Worm (Caenorhabditis elegans) whole organism, L4 larva: ENCODE measurements around the gene nhr-76.
A peak's percentile ranks its signal among the peaks of the same experiment; 100 is the strongest.

Experiments used
- F10B5.3 ChIP-seq: sonication (generic microtip); optimal IDR thresholded peaks from 2 replicates; lab custom pipeline; 2016; ENCODE audit warnings: mild to moderate bottlenecking, missing genetic modification characterization, missing compliant biosample characterization
- F26F4.8 ChIP-seq: fragments of 200-800 bp; sonication (Bioruptor generic); conservative IDR thresholded peaks from 2 replicates; pipeline ENCODE4 v1.3.6; 2022; ENCODE audit warnings: missing genetic modification characterization, missing compliant biosample characterization
- F37D6.2 ChIP-seq: sonication (generic microtip); optimal IDR thresholded peaks from 2 replicates; lab custom pipeline; 2016; ENCODE audit warnings: mild to moderate bottlenecking, missing genetic modification characterization, missing compliant biosample characterization
- F44E2.7 ChIP-seq: fragments of 200-800 bp; sonication (Bioruptor generic); IDR thresholded peaks from 2 replicates; pipeline ENCODE4 v2.1.2; 2022; ENCODE audit warnings: missing genetic modification characterization, missing compliant biosample characterization
- T26A8.4 ChIP-seq: fragments of 200-800 bp; sonication (Bioruptor generic); IDR thresholded peaks from 2 replicates; pipeline ENCODE4 v1.3.6; 2022; ENCODE audit warnings: missing genetic modification characterization, missing compliant biosample characterization
- ZK337.2 ChIP-seq: fragments of 200-800 bp; sonication (Bioruptor generic); IDR thresholded peaks from 2 replicates; pipeline ENCODE4 v1.3.6; 2022; ENCODE audit warnings: missing genetic modification reagents, missing genetic modification characterization, missing compliant biosample characterization
- ZK546.5 ChIP-seq, 2 experiments: sonication (generic microtip); optimal IDR thresholded peaks; 2 replicates each; lab custom pipeline; 2017; ENCODE audit warnings: missing biosample characterization in 2 of 2, missing genetic modification characterization in 2 of 2
- cey-2 ChIP-seq: sonication (generic microtip); optimal IDR thresholded peaks from 3 replicates; lab custom pipeline; 2017; ENCODE audit warnings: missing genetic modification characterization, mild to moderate bottlenecking, missing compliant biosample characterization, antibody characterized with exemption, borderline replicate concordance; ENCODE audit not compliant: insufficient read depth
- daf-12 ChIP-seq: fragments of 150-350 bp; optimal IDR thresholded peaks from 2 replicates; lab custom pipeline; 2014; ENCODE audit warnings: missing biosample characterization, missing genetic modification reagents, missing genetic modification characterization
- daf-8 ChIP-seq: fragments of 200-800 bp; sonication (Bioruptor generic); IDR thresholded peaks from 2 replicates; pipeline ENCODE4 v1.3.6; 2022; ENCODE audit warnings: missing genetic modification characterization, missing compliant biosample characterization
- dmd-6 ChIP-seq: fragments of 200-800 bp; sonication (Bioruptor generic); IDR thresholded peaks from 2 replicates; pipeline ENCODE4 v1.3.6; 2022; ENCODE audit warnings: missing genetic modification reagents, missing genetic modification characterization, missing compliant biosample characterization
- hif-1 ChIP-seq, 2 experiments: sonication (generic microtip); optimal IDR thresholded peaks; 2 replicates each; lab custom pipeline; 2016 to 2017; ENCODE audit warnings: missing compliant biosample characterization in 2 of 2, missing genetic modification characterization in 2 of 2, missing genetic modification reagents in 2 of 2, missing genotype in 2 of 2, mild to moderate bottlenecking in 1 of 2
- lim-7 ChIP-seq: fragments of 200-800 bp; sonication (Bioruptor generic); IDR thresholded peaks from 2 replicates; pipeline ENCODE4 v1.3.6; 2022; ENCODE audit warnings: missing genetic modification characterization, missing compliant biosample characterization
- madf-9 ChIP-seq: fragments of 200-800 bp; sonication (Bioruptor generic); conservative IDR thresholded peaks from 2 replicates; pipeline ENCODE4 v1.3.6; 2022; ENCODE audit warnings: missing genetic modification reagents, missing genetic modification characterization, missing compliant biosample characterization
- mes-2 ChIP-seq: sonication (generic microtip); optimal IDR thresholded peaks from 2 replicates; lab custom pipeline; 2016; ENCODE audit warnings: missing genotype, mild to moderate bottlenecking, missing genetic modification characterization, missing compliant biosample characterization; ENCODE audit not compliant: poor library complexity, severe bottlenecking
- nhr-102 ChIP-seq: sonication (generic microtip); optimal IDR thresholded peaks from 2 replicates; lab custom pipeline; 2016; ENCODE audit warnings: mild to moderate bottlenecking, missing genetic modification characterization, moderate library complexity, missing compliant biosample characterization
- nhr-42 ChIP-seq: fragments of 200-800 bp; sonication (Bioruptor generic); IDR thresholded peaks from 2 replicates; pipeline ENCODE4 v1.3.6; 2022; ENCODE audit warnings: missing genetic modification characterization, missing compliant biosample characterization
- nhr-76 ChIP-seq: fragments of 150-350 bp; optimal IDR thresholded peaks from 2 replicates; lab custom pipeline; 2014; ENCODE audit warnings: missing biosample characterization, missing genetic modification characterization
- pqm-1 ChIP-seq: sonication (generic microtip); optimal IDR thresholded peaks from 2 replicates; lab custom pipeline; 2017; ENCODE audit warnings: missing biosample characterization, missing genetic modification characterization
- rbr-2 ChIP-seq: sonication (generic microtip); optimal IDR thresholded peaks from 2 replicates; lab custom pipeline; 2016; ENCODE audit warnings: missing genotype, missing genetic modification characterization, missing compliant biosample characterization
- set-16 ChIP-seq: fragments of 200-800 bp; sonication (Bioruptor generic); IDR thresholded peaks from 2 replicates; pipeline ENCODE4 v1.3.6; 2022; ENCODE audit warnings: missing genetic modification reagents, missing genetic modification characterization, missing compliant biosample characterization
- ztf-11 ChIP-seq: fragments of 150-350 bp; optimal IDR thresholded peaks from 2 replicates; lab custom pipeline; 2014; ENCODE audit warnings: missing biosample characterization, missing genetic modification characterization

nhr-76 gene

DNA sequence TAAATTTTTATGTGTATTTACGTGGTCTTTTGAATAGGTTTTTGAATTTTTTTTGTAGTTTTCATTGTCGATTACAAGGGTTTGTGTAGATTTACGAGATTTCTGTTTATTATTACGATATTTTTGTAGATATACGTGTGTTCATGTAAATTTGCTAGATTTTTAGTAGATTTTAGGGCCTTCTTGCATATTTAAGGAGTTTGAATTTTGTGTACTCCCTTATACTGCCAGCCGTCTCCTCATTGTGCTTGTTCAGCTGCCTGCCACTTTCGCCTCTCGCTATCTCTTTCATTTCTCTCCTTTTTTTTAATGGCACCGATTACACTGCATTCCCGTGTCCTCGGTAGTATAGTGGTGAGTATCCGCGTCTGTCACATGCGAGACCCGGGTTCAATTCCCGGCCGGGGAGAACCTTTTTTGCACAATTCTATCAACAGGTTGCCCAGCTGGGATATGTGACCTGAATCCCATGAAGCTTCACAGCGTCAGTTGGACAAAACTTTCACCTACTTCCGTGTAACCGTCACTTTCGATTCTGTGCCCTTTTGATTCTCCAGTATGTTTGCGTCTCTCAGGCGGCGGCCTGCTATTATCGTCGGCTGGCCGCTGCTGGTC, 55.5 kb downstream of the nhr-76 start (continued):
- TF ChIP-seq rbr-2 (tag; lab: Kevin White, UChicago) (peak; percentile 79), dmd-6 (peak; percentile 71), F37D6.2 (tag; lab: Kevin White, UChicago) (peak; percentile 41), nhr-76 (tag; lab: Kevin White, UChicago) (no peak), mes-2 (tag; lab: Kevin White, UChicago) (peak; percentile 78), daf-12 (tag; lab: Kevin White, UChicago) (no peak), nhr-42 (GFP tag; lab: Robert Waterston, UW) (peak; percentile 73; the same call in 1 of the 2 replicates), F10B5.3 (tag; lab: Kevin White, UChicago) (peak; percentile 33), F44E2.7 (GFP tag; lab: Robert Waterston, UW) (0 out of 2 replicates have a peak, but pooled peaks have one; percentile 69), madf-9 (GFP tag; lab: Robert Waterston, UW) (peak; percentile 81), ZK546.5 (tag; optimal IDR thresholded peaks at IDR 0.05; lab: Kevin White, UChicago) (no peak), lim-7 (GFP tag; lab: Robert Waterston, UW) (peak; percentile 95), pqm-1 (no peak), ZK337.2 (peak; percentile 65), set-16 (GFP tag; lab: Robert Waterston, UW) (peak; percentile 50; the same call in 1 of the 2 replicates), T26A8.4 (GFP tag; lab: Robert Waterston, UW) (no peak; the same call in 1 of the 2 replicates), ztf-11 (no peak), hif-1 (tag; optimal IDR thresholded peaks at IDR 0.05; lab: Kevin White, UChicago) (peak in 1 of 2 experiments; percentile 62), nhr-102 (no peak), F26F4.8 (GFP tag; lab: Robert Waterston, UW) (peak; percentile 73), cey-2 (tag; lab: Kevin White, UChicago) (no peak), daf-8 (GFP tag; lab: Robert Waterston, UW) (no peak)
